Worm (Caenorhabditis elegans): ENCODE results near the gene best-23.

- TF ChIP-seq ama-1 (optimal IDR thresholded peaks at IDR 0.05) (peak; percentile 27), jun-1 (tag; optimal IDR thresholded peaks at IDR 0.05) (no peak), spr-3 (GFP tag; optimal IDR thresholded peaks at IDR 0.05) (no peak), hlh-30 (tag; optimal IDR thresholded peaks at IDR 0.05; ENCODE audit: insufficient read depth) (no peak), zag-1 (tag; optimal IDR thresholded peaks at IDR 0.05) (no peak), nhr-28 (tag; optimal IDR thresholded peaks at IDR 0.05) (no peak), madf-5 (GFP tag; IDR thresholded peaks at IDR 0.05) (no peak), mdl-1 (tag; optimal IDR thresholded peaks at IDR 0.05) (no peak)
Observed at ce11 chrII:7877744-7878468, 29.5 kb downstream of the best-23 start, which contains the start of gene T01H3.2.
